Worm (Caenorhabditis elegans): ENCODE data around the gene ilc-17.1.

DNA sequence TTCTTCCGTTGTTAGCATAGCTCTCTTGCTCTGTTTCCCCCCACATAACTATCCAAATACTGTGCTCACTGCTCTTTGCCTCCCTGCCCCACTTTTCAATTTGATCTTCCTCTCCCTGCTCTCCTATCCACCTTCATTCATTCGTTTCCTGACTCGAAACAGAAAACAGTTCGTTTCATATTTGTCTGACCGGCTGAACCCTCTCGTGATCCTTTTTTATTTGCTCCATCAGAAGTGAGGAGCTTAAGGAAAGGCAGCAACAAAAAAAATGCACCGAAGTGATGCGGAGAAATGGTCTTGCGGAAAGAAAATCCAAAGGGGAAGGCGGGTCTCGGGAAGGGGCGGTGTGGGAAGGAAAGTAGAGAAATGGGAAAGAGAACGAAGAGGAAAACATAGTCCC lies 48.2 kb downstream of the ilc-17.1 start:
- TF ChIP-seq ces-1 (GFP tag; optimal IDR thresholded peaks at IDR 0.05) (no peak), egl-13 (tag; optimal IDR thresholded peaks at IDR 0.05) (no peak), zag-1 (tag; optimal IDR thresholded peaks at IDR 0.05) (no peak), nhr-20 (tag; optimal IDR thresholded peaks at IDR 0.05) (no peak), Y116A8C.19 (tag; optimal IDR thresholded peaks at IDR 0.05; ENCODE audit: borderline replicate concordance) (no peak), ets-5 (GFP tag; IDR thresholded peaks at IDR 0.05) (no peak), dpl-1 (GFP tag; optimal IDR thresholded peaks at IDR 0.05) (no peak), fkh-10 (GFP tag; optimal IDR thresholded peaks at IDR 0.05) (no peak), nhr-90 (tag; optimal IDR thresholded peaks at IDR 0.05; ENCODE audit: poor library complexity) (no peak), elt-2 (tag; optimal IDR thresholded peaks at IDR 0.05) (no peak)

Data from whole organism, L1 larva.